Fruit fly (Drosophila melanogaster) whole organism, adult: ENCODE data around the gene CG4854.

Experiments
- CG14711 ChIP-seq: fragments of 200-800 bp; sonication (Bioruptor generic); optimal IDR thresholded peaks from 2 replicates; lab custom pipeline; 2018; ENCODE audit warnings: missing biosample characterization, mild to moderate bottlenecking, missing genetic modification characterization, moderate library complexity
- CG33017 ChIP-seq: fragments of 200-800 bp; sonication (Bioruptor generic); optimal IDR thresholded peaks from 2 replicates; lab custom pipeline; 2018; ENCODE audit warnings: missing biosample characterization, mild to moderate bottlenecking, missing genetic modification characterization, moderate library complexity
- kay ChIP-seq: fragments of 200-800 bp; sonication (Bioruptor generic); peaks from one replicate; lab custom pipeline; 2016; ENCODE audit warnings: missing biosample characterization, missing genetic modification characterization, borderline replicate concordance

DNA sequence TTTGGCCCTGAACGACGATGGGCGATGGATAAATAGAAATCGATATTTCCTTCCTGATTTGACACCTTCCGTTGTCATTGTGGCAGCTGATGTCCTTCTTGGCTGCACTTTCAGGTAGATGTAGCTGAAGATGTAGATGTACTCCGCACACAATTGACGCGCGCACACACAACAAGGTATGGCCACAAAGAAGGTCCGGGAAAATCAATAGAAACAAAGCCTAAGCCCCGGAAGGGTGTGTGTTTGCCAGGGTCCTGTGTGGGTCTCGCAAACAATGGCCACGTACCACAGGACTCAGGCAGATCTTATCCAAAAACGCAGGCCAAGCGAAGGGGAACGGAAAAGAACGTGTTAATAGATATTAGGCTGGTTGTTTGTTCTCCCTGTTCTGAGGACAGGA is 32.5 kb upstream of the CG4854 start:
- no peak for TF ChIP-seq CG33017 (tag; lab: Kevin White, UChicago)
- no peak for TF ChIP-seq CG14711 (tag; lab: Kevin White, UChicago)
- no peak for TF ChIP-seq kay (GFP tag; lab: Kevin White, UChicago)
